Fruit fly (Drosophila melanogaster) whole organism, embryonic: ENCODE measurements around the gene CG14820.

Experiments
- B-H1 ChIP-seq: fragments of 200-800 bp; sonication (Bioruptor generic); IDR thresholded peaks from 3 replicates; pipeline ENCODE4 v1.3.6; 2022; ENCODE audit warnings: missing biosample characterization, missing genetic modification characterization
- B-H2 ChIP-seq: fragments of 200-800 bp; sonication (Bioruptor generic); optimal IDR thresholded peaks from 2 replicates; lab custom pipeline; 2018; ENCODE audit warnings: missing biosample characterization, mild to moderate bottlenecking, missing genetic modification characterization
- BEAF-32 ChIP-seq: fragments of 200-800 bp; sonication (Bioruptor generic); optimal IDR thresholded peaks from 3 replicates; lab custom pipeline; 2017; ENCODE audit warnings: missing biosample characterization, missing genetic modification characterization, mild to moderate bottlenecking, moderate library complexity, missing genetic modification reagents
- BtbVII ChIP-seq: fragments of 200-800 bp; sonication (Bioruptor generic); optimal IDR thresholded peaks from 3 replicates; lab custom pipeline; 2017; ENCODE audit warnings: missing biosample characterization, mild to moderate bottlenecking, missing genetic modification characterization
- CG10267 ChIP-seq: fragments of 200-800 bp; sonication (Bioruptor generic); optimal IDR thresholded peaks from 2 replicates; lab custom pipeline; 2018; ENCODE audit warnings: missing biosample characterization, mild to moderate bottlenecking, missing genetic modification characterization, moderate library complexity
- CG10543 ChIP-seq: fragments of 200-800 bp; sonication (Bioruptor generic); optimal IDR thresholded peaks from 3 replicates; lab custom pipeline; 2017; ENCODE audit warnings: missing biosample characterization, mild to moderate bottlenecking, missing genetic modification characterization, moderate library complexity
- CG10979 ChIP-seq: fragments of 200-800 bp; sonication (Bioruptor generic); optimal IDR thresholded peaks from 2 replicates; lab custom pipeline; 2018; ENCODE audit warnings: missing biosample characterization, mild to moderate bottlenecking, missing genetic modification characterization, moderate library complexity
- CG11695 ChIP-seq: fragments of 200-800 bp; sonication (Bioruptor generic); IDR thresholded peaks from 3 replicates; pipeline ENCODE4 v1.3.6; 2022; ENCODE audit warnings: missing biosample characterization, missing genetic modification characterization
- CG12071 ChIP-seq: fragments of 200-800 bp; sonication (Bioruptor generic); optimal IDR thresholded peaks from 3 replicates; lab custom pipeline; 2018; ENCODE audit warnings: missing biosample characterization, mild to moderate bottlenecking, missing genetic modification characterization
- CG12769 ChIP-seq: fragments of 200-800 bp; sonication (Bioruptor generic); optimal IDR thresholded peaks from 2 replicates; lab custom pipeline; 2019; ENCODE audit warnings: missing biosample characterization, mild to moderate bottlenecking, missing genetic modification characterization, moderate library complexity
- CG14014 ChIP-seq: fragments of 200-800 bp; sonication (Bioruptor generic); IDR thresholded peaks from 2 replicates; pipeline ENCODE4 v1.3.6; 2022; ENCODE audit warnings: missing biosample characterization, missing genetic modification characterization
- CG15479 ChIP-seq: fragments of 200-800 bp; sonication (Bioruptor generic); optimal IDR thresholded peaks from 3 replicates; lab custom pipeline; 2019; ENCODE audit warnings: missing biosample characterization, mild to moderate bottlenecking, missing genetic modification characterization, moderate library complexity
- CG15514 ChIP-seq: fragments of 200-800 bp; sonication (Bioruptor generic); optimal IDR thresholded peaks from 3 replicates; lab custom pipeline; 2017; ENCODE audit warnings: missing biosample characterization, missing genetic modification characterization, mild to moderate bottlenecking, moderate library complexity, missing genetic modification reagents
- CG15696 ChIP-seq: fragments of 200-800 bp; sonication (Bioruptor generic); optimal IDR thresholded peaks from 2 replicates; lab custom pipeline; 2019; ENCODE audit warnings: missing biosample characterization, mild to moderate bottlenecking, missing genetic modification characterization, moderate library complexity
- CG17186 ChIP-seq: fragments of 200-800 bp; sonication (Bioruptor generic); optimal IDR thresholded peaks from 3 replicates; lab custom pipeline; 2017; ENCODE audit warnings: missing biosample characterization, missing genetic modification reagents, missing genetic modification characterization
- CG17328 ChIP-seq: fragments of 200-800 bp; sonication (Bioruptor generic); IDR thresholded peaks from 2 replicates; pipeline ENCODE4 v1.3.6; 2022; ENCODE audit warnings: missing biosample characterization, missing genetic modification characterization
- CG17385 ChIP-seq: fragments of 200-800 bp; sonication (Bioruptor generic); optimal IDR thresholded peaks from 3 replicates; lab custom pipeline; 2018; ENCODE audit warnings: missing biosample characterization, mild to moderate bottlenecking, missing genetic modification characterization
- CG17829 ChIP-seq: fragments of 200-800 bp; optimal IDR thresholded peaks from 2 replicates; lab custom pipeline; 2019; ENCODE audit warnings: missing biosample characterization, mild to moderate bottlenecking, missing genetic modification characterization, moderate library complexity
- CG3163 ChIP-seq: fragments of 200-800 bp; sonication (Bioruptor generic); optimal IDR thresholded peaks from 3 replicates; lab custom pipeline; 2016; ENCODE audit warnings: missing biosample characterization, missing genetic modification characterization
- CG4282 ChIP-seq: fragments of 200-800 bp; sonication (Bioruptor generic); optimal IDR thresholded peaks from 2 replicates; lab custom pipeline; 2016; ENCODE audit warnings: missing biosample characterization, missing genetic modification characterization
- CG4424 ChIP-seq: fragments of 200-800 bp; sonication (Bioruptor generic); optimal IDR thresholded peaks from 3 replicates; lab custom pipeline; 2016; ENCODE audit warnings: missing biosample characterization, missing genetic modification characterization
- CG8388 ChIP-seq: fragments of 200-800 bp; sonication (Bioruptor generic); optimal IDR thresholded peaks from 2 replicates; lab custom pipeline; 2019; ENCODE audit warnings: missing biosample characterization, mild to moderate bottlenecking, missing genetic modification characterization, moderate library complexity
- D19B ChIP-seq: fragments of 200-800 bp; sonication (Bioruptor generic); optimal IDR thresholded peaks from 2 replicates; lab custom pipeline; 2017; ENCODE audit warnings: missing biosample characterization, mild to moderate bottlenecking, missing genetic modification characterization
- Doc3 ChIP-seq: fragments of 200-800 bp; sonication (Bioruptor generic); IDR thresholded peaks from 3 replicates; pipeline ENCODE4 v1.3.6; 2022; ENCODE audit warnings: missing biosample characterization, missing genetic modification characterization; ENCODE audit not compliant: partially characterized antibody
- HLH3B ChIP-seq: fragments of 200-800 bp; sonication (Bioruptor generic); IDR thresholded peaks from 2 replicates; pipeline ENCODE4 v1.3.6; 2022; ENCODE audit warnings: missing biosample characterization, missing genetic modification characterization
- Med ChIP-seq: fragments of 200-800 bp; sonication (Bioruptor generic); peaks from one replicate; lab custom pipeline; 2016; ENCODE audit warnings: missing biosample characterization, missing genetic modification characterization, mild to moderate bottlenecking, inconsistent platforms, moderate library complexity
- NfI ChIP-seq: fragments of 200-800 bp; sonication (Bioruptor generic); optimal IDR thresholded peaks from 3 replicates; lab custom pipeline; 2018; ENCODE audit warnings: missing biosample characterization, mild to moderate bottlenecking, missing genetic modification characterization, moderate library complexity
- Rfx ChIP-seq: fragments of 200-800 bp; sonication (Bioruptor generic); IDR thresholded peaks from 2 replicates; pipeline ENCODE4 v1.3.6; 2022; ENCODE audit warnings: missing biosample characterization, missing genetic modification characterization
- Ssrp ChIP-seq: fragments of 200-800 bp; sonication (Bioruptor generic); optimal IDR thresholded peaks from 2 replicates; lab custom pipeline; 2018; ENCODE audit warnings: missing biosample characterization, mild to moderate bottlenecking, missing genetic modification characterization, moderate library complexity
- Xrp1 ChIP-seq: fragments of 200-800 bp; sonication (Bioruptor generic); IDR thresholded peaks from 2 replicates; pipeline ENCODE4 v1.3.6; 2022; ENCODE audit warnings: missing biosample characterization, missing genetic modification characterization
- ab ChIP-seq: fragments of 200-800 bp; sonication (Bioruptor generic); optimal IDR thresholded peaks from 2 replicates; lab custom pipeline; 2016; ENCODE audit warnings: missing biosample characterization, missing genetic modification characterization
- ap ChIP-seq: fragments of 200-800 bp; sonication (Bioruptor generic); IDR thresholded peaks from 2 replicates; pipeline ENCODE4 v1.3.6; 2022; ENCODE audit warnings: missing biosample characterization, missing genetic modification characterization
- bigmax ChIP-seq: fragments of 200-800 bp; sonication (Bioruptor generic); optimal IDR thresholded peaks from 2 replicates; lab custom pipeline; 2018; ENCODE audit warnings: missing biosample characterization, mild to moderate bottlenecking, missing genetic modification characterization
- corto ChIP-seq: fragments of 200-800 bp; sonication (Bioruptor generic); optimal IDR thresholded peaks from 2 replicates; lab custom pipeline; 2016; ENCODE audit warnings: missing biosample characterization, mild to moderate bottlenecking, missing genetic modification characterization, moderate library complexity
- emc ChIP-seq: fragments of 200-800 bp; sonication (Bioruptor generic); optimal IDR thresholded peaks from 2 replicates; lab custom pipeline; 2016; ENCODE audit warnings: missing biosample characterization, missing genetic modification characterization
- eyg ChIP-seq: fragments of 200-800 bp; sonication (Bioruptor generic); optimal IDR thresholded peaks from 3 replicates; lab custom pipeline; 2016; ENCODE audit warnings: missing biosample characterization, missing genetic modification characterization
- gro ChIP-seq: fragments of 200-800 bp; sonication (Bioruptor generic); optimal IDR thresholded peaks from 2 replicates; lab custom pipeline; 2016; ENCODE audit warnings: missing biosample characterization, missing genetic modification characterization
- insv ChIP-seq, 2 experiments: fragments of 200-800 bp; sonication (Bioruptor generic); optimal IDR thresholded peaks; 3 replicates each; lab custom pipeline; 2016 to 2018; ENCODE audit warnings: missing biosample characterization in 2 of 2, missing genetic modification characterization in 2 of 2
- odd ChIP-seq: fragments of 200-800 bp; sonication (Bioruptor generic); optimal IDR thresholded peaks from 2 replicates; lab custom pipeline; 2017; ENCODE audit warnings: missing biosample characterization, mild to moderate bottlenecking, missing genetic modification characterization
- phol ChIP-seq: fragments of 200-800 bp; sonication (Bioruptor generic); optimal IDR thresholded peaks from 3 replicates; lab custom pipeline; 2018; ENCODE audit warnings: missing biosample characterization, mild to moderate bottlenecking, missing genetic modification characterization, moderate library complexity
- pita ChIP-seq: fragments of 200-800 bp; sonication (Bioruptor generic); optimal IDR thresholded peaks from 2 replicates; lab custom pipeline; 2017; ENCODE audit warnings: missing biosample characterization, mild to moderate bottlenecking, missing genetic modification characterization
- pros ChIP-seq: fragments of 200-800 bp; sonication (Bioruptor generic); optimal IDR thresholded peaks from 3 replicates; lab custom pipeline; 2019; ENCODE audit warnings: missing biosample characterization, mild to moderate bottlenecking, missing genetic modification characterization, moderate library complexity
- shn ChIP-seq: fragments of 200-800 bp; sonication (Bioruptor generic); optimal IDR thresholded peaks from 3 replicates; lab custom pipeline; 2016; ENCODE audit warnings: missing biosample characterization, missing genetic modification characterization
- slou ChIP-seq: fragments of 200-800 bp; sonication (Bioruptor generic); optimal IDR thresholded peaks from 3 replicates; lab custom pipeline; 2016; ENCODE audit warnings: missing biosample characterization, missing genetic modification characterization
- stwl ChIP-seq: fragments of 200-800 bp; sonication (Bioruptor generic); optimal IDR thresholded peaks from 3 replicates; lab custom pipeline; 2018; ENCODE audit warnings: missing biosample characterization, mild to moderate bottlenecking, missing genetic modification characterization, moderate library complexity
- trh ChIP-seq: fragments of 200-800 bp; sonication (Bioruptor generic); optimal IDR thresholded peaks from 2 replicates; lab custom pipeline; 2016; ENCODE audit warnings: missing biosample characterization, missing genetic modification characterization
- unpg ChIP-seq: fragments of 200-800 bp; sonication (Bioruptor generic); optimal IDR thresholded peaks from 3 replicates; lab custom pipeline; 2018; ENCODE audit warnings: missing biosample characterization, mild to moderate bottlenecking, missing genetic modification characterization, moderate library complexity
- vvl ChIP-seq: fragments of 200-800 bp; sonication (Bioruptor generic); IDR thresholded peaks from 2 replicates; pipeline ENCODE4 v1.3.6; 2022; ENCODE audit warnings: missing biosample characterization, missing genetic modification characterization
- zfh2 ChIP-seq: fragments of 200-800 bp; sonication (Bioruptor generic); optimal IDR thresholded peaks from 2 replicates; lab custom pipeline; 2016; ENCODE audit warnings: missing biosample characterization, missing genetic modification characterization

The CG14820 gene

dm6 chr3L:6963792-6964487, 31.2 kb downstream of the CG14820 start (continued):
- TF ChIP-seq B-H2 (GFP tag; lab: Kevin White, UChicago) (no peak), CG17186 (GFP tag; lab: Kevin White, UChicago) (peak; percentile 50), pros (GFP tag; lab: Kevin White, UChicago) (no peak), CG11695 (GFP tag; lab: Robert Waterston, UW) (peak; percentile 84), CG3163 (peak; percentile 46), ap (GFP tag; lab: Robert Waterston, UW) (peak; percentile 65), gro (GFP tag; lab: Kevin White, UChicago) (peak; percentile 54), phol (tag; lab: Kevin White, UChicago) (peak; percentile 86), CG8388 (GFP tag; lab: Kevin White, UChicago) (peak; percentile 84), NfI (GFP tag; lab: Kevin White, UChicago) (peak; percentile 81), CG4282 (GFP tag; lab: Kevin White, UChicago) (no peak), slou (GFP tag; lab: Kevin White, UChicago) (peak; percentile 21), Rfx (peak; percentile 78), odd (GFP tag; lab: Kevin White, UChicago) (peak; percentile 75), CG4424 (GFP tag; lab: Kevin White, UChicago) (peak; percentile 83), CG14014 (GFP tag; lab: Robert Waterston, UW) (peak; percentile 81), eyg (GFP tag; lab: Kevin White, UChicago) (no peak), B-H1 (GFP tag; lab: Robert Waterston, UW) (peak; percentile 42; the same call in 1 of the 3 replicates), CG10979 (tag; lab: Kevin White, UChicago) (peak; percentile 88), stwl (tag; lab: Kevin White, UChicago) (no peak), HLH3B (peak; percentile 70; the same call in 1 of the 2 replicates), Med (peak; percentile 96), CG10543 (GFP tag; lab: Kevin White, UChicago) (no peak), BtbVII (GFP tag; lab: Kevin White, UChicago) (peak; percentile 73), pita (GFP tag; lab: Kevin White, UChicago) (no peak), CG15514 (GFP tag; lab: Kevin White, UChicago) (peak; percentile 67), D19B (GFP tag; lab: Kevin White, UChicago) (peak; percentile 6), trh (peak; percentile 78), shn (peak; percentile 68), CG17829 (tag; lab: Kevin White, UChicago) (peak; percentile 82), bigmax (GFP tag; lab: Kevin White, UChicago) (no peak), CG15696 (peak; percentile 52), CG17385 (GFP tag; lab: Kevin White, UChicago) (peak; percentile 69), corto (GFP tag; lab: Kevin White, UChicago) (no peak), CG15479 (no peak), emc (GFP tag; lab: Kevin White, UChicago) (peak; percentile 33), CG12071 (peak; percentile 73), CG12769 (peak; percentile 88), ab (peak; percentile 44), CG10267 (tag; lab: Kevin White, UChicago) (peak; percentile 75), Ssrp (tag; lab: Kevin White, UChicago) (peak; percentile 83), CG17328 (GFP tag; lab: Robert Waterston, UW) (peak; percentile 63), Xrp1 (GFP tag; lab: Robert Waterston, UW) (peak; percentile 91), zfh2 (GFP tag; lab: Kevin White, UChicago) (peak; percentile 60), insv (GFP tag; optimal IDR thresholded peaks at IDR 0.05; lab: Kevin White, UChicago) (no peak), Doc3 (GFP tag; lab: Robert Waterston, UW) (no peak), BEAF-32 (GFP tag; lab: Kevin White, UChicago) (no peak), vvl (GFP tag; lab: Robert Waterston, UW) (peak; percentile 88), unpg (peak; percentile 91)
